Worm (Caenorhabditis elegans) whole organism, L4/young adult: ENCODE results near the gene moma-1.

ENCODE experiments used
- W03F9.2 ChIP-seq: fragments of 150-350 bp; optimal IDR thresholded peaks from 2 replicates; lab custom pipeline; 2014; ENCODE audit warnings: missing biosample characterization, missing genetic modification characterization
- dao-5 ChIP-seq: sonication (generic microtip); optimal IDR thresholded peaks from 2 replicates; lab custom pipeline; 2016; ENCODE audit warnings: missing genotype, missing genetic modification characterization, moderate library complexity, missing compliant biosample characterization
- him-1 ChIP-seq: sonication (generic microtip); optimal IDR thresholded peaks from 2 replicates; lab custom pipeline; 2016; ENCODE audit warnings: missing genotype, missing genetic modification reagents, missing genetic modification characterization, missing compliant biosample characterization

moma-1 gene

DNA sequence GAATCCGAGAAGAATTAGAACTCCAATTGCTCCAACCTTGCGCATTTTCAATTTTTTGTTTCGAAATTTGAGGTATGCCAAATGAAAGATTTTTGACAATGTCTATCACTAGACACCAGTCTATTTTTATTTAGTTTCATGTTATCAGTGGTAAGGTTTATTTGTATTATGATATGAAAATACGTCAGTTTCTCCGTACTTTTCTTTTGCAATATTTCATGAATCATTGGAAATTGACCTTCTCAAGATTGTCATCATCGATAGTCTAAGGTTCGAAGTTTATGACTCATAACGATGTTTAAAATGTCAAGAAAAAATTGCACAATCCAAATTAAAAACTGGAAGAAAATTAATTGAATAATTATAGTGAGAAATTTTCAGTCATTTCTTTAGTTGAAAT, 21.2 kb upstream of the moma-1 start, which contains the start of gene clc-19:
Gene clc-19 (minus strand): TSS at position 135 of the 400 bp plus-strand sequence.
- TF ChIP-seq W03F9.2 (tag; lab: Kevin White, UChicago) (no peak), dao-5 (tag; lab: Kevin White, UChicago) (no peak)

DNA sequence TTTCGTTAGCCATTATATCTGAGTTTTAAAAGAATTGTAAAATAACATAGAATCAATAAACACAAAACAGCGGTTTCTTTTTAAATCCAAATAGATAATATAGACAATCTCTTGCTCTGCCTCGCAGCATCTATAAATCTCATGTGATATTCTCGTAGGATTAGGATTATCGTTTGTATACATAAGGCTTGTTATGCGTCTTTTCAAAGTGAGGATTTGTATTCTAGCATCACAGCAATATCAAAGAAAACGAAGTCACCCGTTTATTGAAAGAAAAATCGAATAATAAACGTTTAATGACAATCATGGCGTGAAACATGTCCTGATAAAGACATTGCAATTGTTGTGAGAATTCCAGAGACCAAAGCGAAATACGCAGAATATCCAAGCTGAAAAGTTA, 20.2 kb upstream of the moma-1 start, which contains the start of the genes T24C4.3 and clc-20:
Gene T24C4.3 (minus strand): TSS at position 101 of the 400 bp plus-strand sequence.
Gene clc-20 (plus strand): TSS at position 211 of the 400 bp plus-strand sequence.
- no peak for TF ChIP-seq him-1
- no peak for TF ChIP-seq W03F9.2 (tag; lab: Kevin White, UChicago)
- TF ChIP-seq dao-5 (tag; lab: Kevin White, UChicago) = no peak

DNA sequence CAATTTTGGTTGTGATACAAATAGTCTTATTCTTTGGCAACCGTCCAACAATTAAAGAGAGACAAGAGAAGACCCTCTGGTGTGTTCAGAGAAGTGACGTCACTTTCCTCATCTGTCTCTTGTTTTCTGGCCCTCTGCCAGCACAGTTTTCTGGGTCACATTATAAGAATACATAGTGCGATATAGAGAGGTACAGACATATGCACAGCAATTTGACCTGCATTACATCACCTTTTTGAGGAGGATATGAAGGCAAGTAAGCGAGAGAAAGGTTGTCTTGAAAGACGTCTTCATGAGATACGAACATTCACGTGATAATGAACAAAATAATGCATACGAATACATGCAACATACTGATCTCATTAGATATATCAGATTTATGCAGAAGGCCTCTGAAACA, 18.4 kb upstream of the moma-1 start:
- no peak for TF ChIP-seq dao-5 (tag; lab: Kevin White, UChicago)
- no peak for TF ChIP-seq him-1
- no peak for TF ChIP-seq W03F9.2 (tag; lab: Kevin White, UChicago)

DNA sequence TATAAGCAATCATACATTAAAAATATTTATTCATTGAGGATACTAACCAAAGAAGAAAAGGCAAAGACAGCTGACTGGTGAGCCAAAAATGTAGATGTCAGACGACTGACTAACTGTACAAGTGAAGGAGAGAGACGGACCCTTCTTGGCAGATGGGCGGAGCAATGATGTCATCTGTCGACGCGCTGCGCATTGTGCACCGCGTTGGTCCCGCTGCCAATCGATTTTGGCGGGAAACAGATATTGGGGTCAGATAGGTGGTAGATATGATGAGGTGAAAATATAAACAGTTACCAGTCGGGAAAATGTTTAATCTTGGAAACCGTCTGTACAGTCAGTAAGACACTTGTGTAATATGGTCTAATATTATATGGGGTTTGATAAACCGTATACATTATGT, 17.7 kb upstream of the moma-1 start, which contains the start of gene T24C4.2:
Gene T24C4.2 (minus strand): TSS at position 101 of the 400 bp plus-strand sequence.
- TF ChIP-seq dao-5 (tag; lab: Kevin White, UChicago) (no peak), him-1 (no peak), W03F9.2 (tag; lab: Kevin White, UChicago) (no peak)

DNA sequence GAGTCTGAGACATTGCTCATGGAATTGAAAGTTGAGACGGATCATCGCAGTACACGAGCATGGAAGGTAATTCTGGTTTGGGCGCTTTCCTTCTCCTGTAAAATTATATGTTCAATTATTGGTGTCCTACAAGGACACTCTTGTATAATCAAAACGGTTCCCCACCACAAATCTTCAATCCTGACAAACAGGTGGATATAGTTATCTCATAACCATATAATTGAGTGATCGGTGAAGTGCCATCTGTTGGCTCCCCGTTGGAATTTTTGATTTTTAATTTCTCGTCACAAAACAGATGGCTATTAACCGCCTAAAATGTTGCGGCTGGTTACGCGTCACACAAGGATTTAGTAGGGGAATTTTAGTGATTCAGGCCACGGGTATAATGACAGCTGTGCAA, 16.7 kb upstream of the moma-1 start:
- no peak for TF ChIP-seq W03F9.2 (tag; lab: Kevin White, UChicago)
- no peak for TF ChIP-seq him-1

DNA sequence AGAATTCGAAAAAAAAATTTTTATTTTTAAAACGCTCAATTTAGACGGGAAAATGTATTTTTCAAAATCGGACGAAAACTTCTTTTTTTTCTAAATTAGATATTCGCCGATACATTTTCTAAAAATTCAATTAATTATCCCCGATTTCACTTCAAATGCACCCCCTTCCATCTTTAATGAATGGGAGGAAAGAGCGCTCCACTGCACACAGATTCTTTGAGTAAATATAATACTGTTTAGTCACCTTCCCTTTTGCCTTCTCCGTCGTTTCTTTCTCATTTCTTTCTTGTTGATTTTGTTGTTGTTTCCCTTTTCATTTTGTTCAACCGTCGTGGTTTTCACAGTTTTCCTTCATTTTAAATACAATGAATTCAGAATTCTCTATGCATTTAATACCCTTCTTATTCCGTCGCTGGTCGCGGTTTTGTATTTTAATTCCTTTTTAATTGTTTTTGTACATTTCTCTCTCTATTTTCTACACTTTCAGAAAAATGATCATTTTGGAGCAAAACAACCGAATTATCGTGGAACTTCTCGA, 9.7 kb upstream of the moma-1 start, which contains the start of gene arx-4:
Gene arx-4 (plus strand): TSS at position 488 of the 538 bp plus-strand sequence.
- TF ChIP-seq him-1 (no peak), dao-5 (tag; lab: Kevin White, UChicago) (no peak), W03F9.2 (tag; lab: Kevin White, UChicago) (no peak)

DNA sequence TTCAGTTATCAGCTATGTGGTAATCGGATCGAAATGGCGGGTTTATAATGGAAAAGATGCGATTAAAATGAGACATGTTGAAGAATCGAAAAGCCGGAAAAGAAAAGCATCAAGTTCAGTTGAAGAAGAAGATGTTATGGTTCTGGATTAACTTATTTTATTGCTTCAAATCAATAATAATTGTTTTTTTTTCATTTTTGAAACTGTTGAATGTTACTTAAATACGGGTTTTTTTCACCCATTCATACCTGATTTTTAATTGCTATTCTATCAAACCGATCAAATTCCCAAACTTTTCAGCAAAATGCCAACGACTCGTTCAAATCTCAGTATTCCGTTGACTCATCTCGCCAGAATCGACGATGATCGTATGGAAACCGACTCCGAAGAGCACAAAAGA, 7.7 kb upstream of the moma-1 start, which contains the start of gene exos-4.2:
Gene exos-4.2 (plus strand): TSS at position 301 of the 400 bp plus-strand sequence.
- no peak for TF ChIP-seq him-1
- TF ChIP-seq dao-5 (tag; lab: Kevin White, UChicago) = no peak
- no peak for TF ChIP-seq W03F9.2 (tag; lab: Kevin White, UChicago)

DNA sequence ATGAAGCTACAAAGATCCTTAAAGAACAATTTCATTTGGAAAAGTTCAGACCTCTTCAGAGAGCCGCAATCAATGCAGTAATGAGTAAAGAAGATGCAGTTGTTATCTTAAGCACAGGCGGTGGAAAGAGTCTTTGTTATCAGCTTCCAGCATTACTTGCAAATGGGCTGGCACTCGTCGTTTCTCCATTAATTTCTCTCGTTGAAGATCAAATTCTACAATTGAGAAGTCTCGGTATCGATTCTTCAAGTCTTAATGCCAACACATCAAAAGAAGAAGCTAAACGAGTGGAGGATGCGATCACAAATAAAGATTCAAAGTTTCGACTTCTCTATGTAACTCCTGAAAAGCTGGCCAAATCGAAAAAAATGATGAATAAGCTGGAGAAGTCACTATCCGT, 4.7 kb upstream of the moma-1 start:
- no peak for TF ChIP-seq W03F9.2 (tag; lab: Kevin White, UChicago)
- no peak for TF ChIP-seq dao-5 (tag; lab: Kevin White, UChicago)
- TF ChIP-seq him-1 = no peak

DNA sequence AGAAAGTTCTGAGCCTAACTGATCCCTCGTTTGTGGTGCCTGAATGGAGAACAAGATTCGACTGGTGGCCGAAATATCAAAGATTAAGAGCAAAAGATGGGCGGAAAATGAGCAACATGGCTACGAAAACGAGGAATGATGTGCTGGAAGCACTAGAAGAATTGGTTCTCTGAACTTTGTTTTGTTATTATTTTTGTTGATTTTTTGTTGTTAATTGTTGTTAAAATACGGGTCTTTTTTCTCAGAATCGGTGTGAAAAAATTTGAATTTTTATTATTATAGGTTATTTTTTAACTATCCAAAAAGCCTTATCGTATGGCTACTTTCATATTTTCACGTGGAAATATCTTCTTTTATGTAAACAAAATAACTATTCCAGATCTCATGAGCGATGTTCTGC, 4.1 kb upstream of the moma-1 start, which contains the start of gene K02F3.12:
Gene K02F3.12 (plus strand): TSS at position 301 of the 400 bp plus-strand sequence.
- no peak for TF ChIP-seq him-1
- TF ChIP-seq W03F9.2 (tag; lab: Kevin White, UChicago) = no peak

DNA sequence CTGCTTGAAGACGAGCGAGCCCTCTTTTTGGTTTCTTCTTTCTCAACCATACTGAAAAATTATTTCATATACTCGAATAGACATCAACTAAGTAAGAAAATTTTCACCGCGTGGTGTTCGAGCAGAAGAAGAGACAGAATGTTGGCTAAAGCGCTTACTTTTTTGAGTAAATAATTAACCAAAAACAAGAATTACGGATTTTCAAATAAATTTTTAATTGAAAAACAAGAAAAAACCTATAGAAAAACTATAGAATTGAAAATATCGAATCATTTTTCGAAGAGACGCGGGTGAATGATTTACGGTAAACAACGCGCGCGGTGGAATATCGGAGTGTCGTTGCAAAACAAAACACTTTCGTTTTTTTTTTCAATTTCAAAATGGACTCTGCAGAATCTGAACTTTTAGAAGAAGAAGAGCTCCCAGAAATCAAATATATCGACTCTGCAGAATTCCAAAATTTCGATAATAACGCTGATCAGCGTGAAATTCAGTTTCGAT, 1.7 kb upstream of the moma-1 start, which contains the start of the genes rnp-5 and tag-51:
Gene rnp-5 (minus strand): TSS at position 51 of the 501 bp plus-strand sequence.
Gene tag-51 (plus strand): TSS at position 363 of the 501 bp plus-strand sequence.
- TF ChIP-seq him-1 = no peak
- no peak for TF ChIP-seq dao-5 (tag; lab: Kevin White, UChicago)
- TF ChIP-seq W03F9.2 (tag; lab: Kevin White, UChicago) = no peak

DNA sequence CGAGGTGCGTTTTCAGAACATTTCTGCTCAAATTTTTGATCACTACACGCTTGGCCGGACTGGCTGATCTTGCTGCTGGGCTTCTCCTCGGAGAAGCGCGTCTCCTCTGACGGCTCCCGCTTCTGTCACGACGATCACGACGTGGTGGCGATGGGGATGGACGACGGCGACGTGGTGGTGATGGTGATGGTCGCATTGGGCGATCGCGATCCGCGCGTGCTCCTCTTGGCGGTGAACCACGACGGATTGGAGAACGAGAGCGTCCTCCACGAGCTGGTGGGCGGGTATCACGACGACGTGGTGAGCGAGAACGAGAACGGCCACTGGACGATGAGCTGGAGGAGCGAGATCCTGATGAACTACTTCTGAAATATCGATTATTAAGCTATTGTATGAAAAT, 1.2 kb upstream of the moma-1 start:
- TF ChIP-seq W03F9.2 (tag; lab: Kevin White, UChicago) (no peak), dao-5 (tag; lab: Kevin White, UChicago) (no peak), him-1 (no peak)

DNA sequence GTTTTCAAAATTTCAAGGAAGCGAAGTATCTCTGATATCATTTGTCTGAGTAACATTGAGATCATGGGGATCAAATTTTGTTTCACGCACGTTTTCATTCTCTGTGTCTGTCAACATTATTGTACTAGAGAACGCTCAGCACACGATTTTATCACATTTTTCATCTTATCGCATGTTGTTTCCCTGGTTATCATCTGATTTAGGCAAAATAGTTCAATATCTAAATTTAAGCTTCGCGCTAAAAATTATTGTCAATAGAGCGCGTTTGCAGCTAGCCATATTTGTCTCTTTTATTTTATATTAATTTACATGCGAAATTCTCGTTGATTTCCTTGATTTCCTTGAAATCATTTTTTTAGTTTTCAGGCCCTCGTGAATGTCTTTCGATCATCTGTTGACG, 6.7 kb downstream of the moma-1 start, which contains the start of gene K02F3.2:
Gene K02F3.2 (plus strand): TSS at position 357 of the 400 bp plus-strand sequence.
- TF ChIP-seq W03F9.2 (tag; lab: Kevin White, UChicago) = no peak
- no peak for TF ChIP-seq him-1
- TF ChIP-seq dao-5 (tag; lab: Kevin White, UChicago) = no peak

DNA sequence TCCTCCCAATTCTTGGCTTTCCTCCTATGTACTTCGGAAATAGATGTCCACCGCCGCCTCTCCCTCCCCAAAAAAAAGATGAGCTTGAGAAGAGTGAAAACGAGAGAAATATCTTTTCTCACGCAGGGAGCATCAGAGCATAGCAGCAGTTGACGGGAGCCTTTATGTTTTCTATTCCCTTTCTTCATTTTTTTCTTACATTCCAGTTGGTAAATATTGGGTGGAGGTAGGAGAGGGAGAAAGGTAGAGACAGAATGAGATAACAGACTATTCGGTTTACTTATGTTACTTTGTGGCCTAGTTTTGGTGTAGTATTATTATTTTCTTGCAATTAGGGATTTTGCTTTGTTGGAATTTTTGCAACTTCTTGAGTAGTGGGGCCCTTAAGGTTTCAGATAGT, 7.6 kb downstream of the moma-1 start:
- TF ChIP-seq dao-5 (tag; lab: Kevin White, UChicago) = no peak
- TF ChIP-seq W03F9.2 (tag; lab: Kevin White, UChicago) = no peak
- no peak for TF ChIP-seq him-1

DNA sequence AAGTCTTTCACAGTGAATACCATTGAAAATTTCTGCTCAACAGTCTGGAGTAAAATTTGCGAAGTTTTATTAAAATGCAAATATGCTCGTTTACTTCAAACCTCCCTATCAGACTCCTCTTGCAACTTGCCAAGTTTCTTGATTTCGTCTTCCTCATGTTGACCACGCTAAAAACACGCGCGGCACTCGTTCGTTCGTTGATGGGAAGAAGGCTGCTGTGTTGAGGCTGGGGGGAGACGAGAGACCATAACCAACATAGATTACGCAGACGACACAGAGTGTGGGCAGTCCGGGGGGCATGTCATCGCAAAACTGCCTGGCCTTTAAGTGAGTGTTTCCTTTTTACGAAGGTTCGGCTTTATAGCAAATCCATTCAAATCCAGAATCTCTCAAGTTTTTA, 8.2 kb downstream of the moma-1 start:
- TF ChIP-seq him-1 (no peak), W03F9.2 (tag; lab: Kevin White, UChicago) (no peak), dao-5 (tag; lab: Kevin White, UChicago) (no peak)
